Worm (Caenorhabditis elegans) whole organism, L1 larva: ENCODE data around the gene str-55.
"Not testable (repeated sequence)": the region's sequence is repeated elsewhere in the genome, so short reads cannot be mapped to it uniquely, and the experiment has no call there.

ENCODE experiments used
- egl-13 ChIP-seq: sonication (generic microtip); optimal IDR thresholded peaks from 2 replicates; lab custom pipeline; 2016; ENCODE audit warnings: missing genotype, missing genetic modification reagents, missing genetic modification characterization, missing compliant biosample characterization
- fkh-10 ChIP-seq: sonication (generic microtip); optimal IDR thresholded peaks from 2 replicates; lab custom pipeline; 2017; ENCODE audit warnings: missing biosample characterization, missing genetic modification reagents, missing genetic modification characterization
- lin-15B ChIP-seq: fragments of 150-350 bp; sonication (generic microtip); optimal IDR thresholded peaks from 3 replicates; lab custom pipeline; 2014; ENCODE audit warnings: missing biosample characterization, missing genetic modification characterization
- unc-62 ChIP-seq: fragments of 150-350 bp; optimal IDR thresholded peaks from 2 replicates; lab custom pipeline; 2014; ENCODE audit warnings: missing biosample characterization, missing genetic modification reagents, missing genetic modification characterization
- zag-1 ChIP-seq: fragments of 150-350 bp; optimal IDR thresholded peaks from 2 replicates; lab custom pipeline; 2014; ENCODE audit warnings: missing biosample characterization, missing genetic modification characterization

ce11 chrV:16383729-16384128 lies 33.2 kb downstream of the str-55 start, which contains the start of gene F13A7.7:
- not testable (repeated sequence) for TF ChIP-seq fkh-10 (GFP tag; lab: Kevin White, UChicago); zag-1 (tag; lab: Kevin White, UChicago); egl-13 (tag; lab: Kevin White, UChicago); lin-15B (tag; lab: Kevin White, UChicago); unc-62 (GFP tag; lab: Kevin White, UChicago)
